Worm (Caenorhabditis elegans): ENCODE data around the gene T10B5.3.

DNA sequence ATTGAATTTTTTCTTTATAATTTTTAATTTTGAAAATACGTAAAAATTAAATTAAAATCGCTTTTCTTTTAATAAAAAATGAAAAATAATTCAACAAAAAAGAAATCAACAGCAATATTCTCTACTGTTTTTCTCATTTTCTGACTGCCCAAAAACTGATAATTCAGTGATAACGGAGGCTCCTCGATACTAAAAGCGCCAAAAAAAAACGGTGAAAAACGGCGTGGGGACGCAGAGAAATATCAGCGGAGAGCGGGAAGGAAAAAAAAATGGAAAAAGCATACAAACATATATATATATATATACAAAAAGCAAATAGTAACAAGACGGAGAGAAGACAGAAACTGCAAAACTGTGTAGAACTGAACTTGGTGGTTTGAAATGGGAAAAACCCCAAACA lies 13.5 kb upstream of the T10B5.3 start:
- no peak for TF ChIP-seq R02D3.7 (tag; optimal IDR thresholded peaks at IDR 0.05)
- no peak for TF ChIP-seq zag-1 (tag; optimal IDR thresholded peaks at IDR 0.05)
- no peak for TF ChIP-seq tag-97 (GFP tag; IDR thresholded peaks at IDR 0.05)
- TF ChIP-seq lin-15B (tag; optimal IDR thresholded peaks at IDR 0.05) = no peak
- TF ChIP-seq ama-1 (optimal IDR thresholded peaks at IDR 0.05) = no peak
- no peak for TF ChIP-seq hmg-1.1 (GFP tag; IDR thresholded peaks at IDR 0.05)
- TF ChIP-seq nhr-77 (tag; optimal IDR thresholded peaks at IDR 0.05) = peak; percentile 33
- TF ChIP-seq arid-1 (GFP tag; conservative IDR thresholded peaks at IDR 0.05) = no peak
- no peak for TF ChIP-seq nhr-237 (tag; optimal IDR thresholded peaks at IDR 0.05)
- TF ChIP-seq ZK546.5 (tag; optimal IDR thresholded peaks at IDR 0.05) = no peak
- TF ChIP-seq unc-62 (GFP tag; optimal IDR thresholded peaks at IDR 0.05 in 1 of 2) = no peak
- TF ChIP-seq unc-62 (tag; optimal IDR thresholded peaks at IDR 0.05) = no peak
- TF ChIP-seq ztf-7 (tag; optimal IDR thresholded peaks at IDR 0.05) = no peak
- no peak for TF ChIP-seq vab-7 (GFP tag; IDR thresholded peaks at IDR 0.05)
- TF ChIP-seq hlh-11 (tag; optimal IDR thresholded peaks at IDR 0.05) = peak; percentile 47
